Worm (Caenorhabditis elegans) whole organism, young adult: ENCODE measurements around the gene F27E5.8.

Experiments used
- B0035.1 ChIP-seq: sonication (generic microtip); optimal IDR thresholded peaks from 2 replicates; lab custom pipeline; 2016; ENCODE audit warnings: missing genetic modification characterization, mild to moderate bottlenecking, missing compliant biosample characterization, missing genotype, missing genetic modification reagents
- C17E4.6 ChIP-seq: fragments of 200-800 bp; sonication (Bioruptor generic); IDR thresholded peaks from 2 replicates; pipeline ENCODE4 v1.3.6; 2022; ENCODE audit warnings: missing genetic modification reagents, missing genetic modification characterization, missing compliant biosample characterization
- F23B12.7 ChIP-seq: sonication (generic microtip); optimal IDR thresholded peaks from 2 replicates; lab custom pipeline; 2017; ENCODE audit warnings: missing genetic modification characterization, mild to moderate bottlenecking, missing compliant biosample characterization, antibody characterized with exemption, moderate library complexity; ENCODE audit not compliant: insufficient read depth
- F57A8.1 ChIP-seq: fragments of 200-800 bp; sonication (Bioruptor generic); optimal IDR thresholded peaks from 2 replicates; lab custom pipeline; 2018; ENCODE audit warnings: mild to moderate bottlenecking, missing genetic modification characterization, moderate library complexity, missing compliant biosample characterization
- T07F8.4 ChIP-seq: sonication (generic microtip); optimal IDR thresholded peaks from 2 replicates; lab custom pipeline; 2016; ENCODE audit warnings: mild to moderate bottlenecking, missing genetic modification characterization, moderate library complexity, missing compliant biosample characterization
- T26A5.8 ChIP-seq: sonication (generic microtip); optimal IDR thresholded peaks from 2 replicates; lab custom pipeline; 2016; ENCODE audit warnings: missing genetic modification characterization, missing compliant biosample characterization
- Y53G8AR.9 ChIP-seq: fragments of 200-800 bp; sonication (Bioruptor generic); conservative IDR thresholded peaks from 2 replicates; pipeline ENCODE4 v1.3.6; 2022; ENCODE audit warnings: missing genetic modification reagents, missing genetic modification characterization, missing compliant biosample characterization
- Y95B8A.8 ChIP-seq: fragments of 200-800 bp; sonication (Bioruptor generic); IDR thresholded peaks from 2 replicates; pipeline ENCODE4 v1.3.6; 2022; ENCODE audit warnings: missing genetic modification reagents, missing genetic modification characterization, missing compliant biosample characterization
- akir-1 ChIP-seq: fragments of 200-800 bp; sonication (Bioruptor generic); optimal IDR thresholded peaks from 2 replicates; lab custom pipeline; 2018; ENCODE audit warnings: mild to moderate bottlenecking, missing genetic modification characterization, moderate library complexity, missing compliant biosample characterization
- atf-7 ChIP-seq: sonication (generic microtip); optimal IDR thresholded peaks from 2 replicates; lab custom pipeline; 2017; ENCODE audit warnings: mild to moderate bottlenecking, missing genetic modification characterization, missing compliant biosample characterization
- athp-1 ChIP-seq: sonication (generic microtip); optimal IDR thresholded peaks from 2 replicates; lab custom pipeline; 2017; ENCODE audit warnings: mild to moderate bottlenecking, missing genetic modification characterization, missing compliant biosample characterization
- attf-5 ChIP-seq: fragments of 200-800 bp; sonication (Bioruptor generic); optimal IDR thresholded peaks from 2 replicates; lab custom pipeline; 2018; ENCODE audit warnings: mild to moderate bottlenecking, missing genetic modification characterization, missing compliant biosample characterization
- cebp-1 ChIP-seq, 2 experiments: fragments of 200-800 bp in 1 of 2; sonication (Bioruptor generic) in 1 of 2; sonication (generic microtip) in 1 of 2; IDR thresholded peaks in 1 of 2; optimal IDR thresholded peaks in 1 of 2; 2 replicates each; pipeline versions ENCODE4 v1.3.6 to Lab custom; 2017 to 2022; ENCODE audit warnings: missing compliant biosample characterization in 2 of 2, missing genetic modification characterization in 2 of 2, mild to moderate bottlenecking in 1 of 2, missing genetic modification reagents in 1 of 2, moderate library complexity in 1 of 2
- ceh-100 ChIP-seq: fragments of 200-800 bp; sonication (Bioruptor generic); IDR thresholded peaks from 2 replicates; pipeline ENCODE4 v1.3.6; 2022; ENCODE audit warnings: missing genetic modification reagents, missing genetic modification characterization, missing compliant biosample characterization
- ceh-27 ChIP-seq: fragments of 200-800 bp; sonication (Bioruptor generic); optimal IDR thresholded peaks from 2 replicates; lab custom pipeline; 2018; ENCODE audit warnings: mild to moderate bottlenecking, missing genetic modification characterization, moderate library complexity, missing compliant biosample characterization
- ceh-91 ChIP-seq: fragments of 200-800 bp; sonication (Bioruptor generic); IDR thresholded peaks from 2 replicates; pipeline ENCODE4 v1.3.6; 2022; ENCODE audit warnings: missing genetic modification reagents, missing genetic modification characterization, missing compliant biosample characterization
- dpff-1 ChIP-seq: sonication (generic microtip); optimal IDR thresholded peaks from 2 replicates; lab custom pipeline; 2017; ENCODE audit warnings: mild to moderate bottlenecking, missing genetic modification characterization, missing compliant biosample characterization
- egrh-3 ChIP-seq: fragments of 200-800 bp; sonication (Bioruptor generic); IDR thresholded peaks from 2 replicates; pipeline ENCODE4 v1.3.6; 2022; ENCODE audit warnings: missing genetic modification reagents, missing genetic modification characterization, missing compliant biosample characterization
- ekl-4 ChIP-seq: fragments of 200-800 bp; sonication (Bioruptor generic); IDR thresholded peaks from 2 replicates; pipeline ENCODE4 v1.3.6; 2022; ENCODE audit warnings: missing genetic modification reagents, missing genetic modification characterization, missing compliant biosample characterization
- hlh-12 ChIP-seq: sonication (generic microtip); optimal IDR thresholded peaks from 2 replicates; lab custom pipeline; 2016; ENCODE audit warnings: missing genetic modification characterization, missing compliant biosample characterization
- hmg-1.2 ChIP-seq: fragments of 200-800 bp; sonication (Bioruptor generic); IDR thresholded peaks from 2 replicates; pipeline ENCODE4 v1.3.6; 2022; ENCODE audit warnings: missing genetic modification reagents, missing genetic modification characterization, missing compliant biosample characterization
- hrde-1 ChIP-seq: sonication (generic microtip); optimal IDR thresholded peaks from 2 replicates; lab custom pipeline; 2016; ENCODE audit warnings: missing genetic modification characterization, mild to moderate bottlenecking, missing compliant biosample characterization, moderate library complexity, missing genotype, missing genetic modification reagents, borderline replicate concordance
- lag-1 ChIP-seq: fragments of 200-800 bp; sonication (Bioruptor generic); IDR thresholded peaks from 2 replicates; pipeline ENCODE4 v1.3.6; 2022; ENCODE audit warnings: missing genetic modification reagents, missing genetic modification characterization, missing compliant biosample characterization
- lin-54 ChIP-seq: fragments of 200-800 bp; sonication (Bioruptor generic); optimal IDR thresholded peaks from 2 replicates; lab custom pipeline; 2018; ENCODE audit warnings: mild to moderate bottlenecking, missing genetic modification characterization, missing compliant biosample characterization
- madf-6 ChIP-seq: fragments of 200-800 bp; sonication (Bioruptor generic); IDR thresholded peaks from 2 replicates; pipeline ENCODE4 v1.3.6; 2022; ENCODE audit warnings: missing genetic modification reagents, missing genetic modification characterization, missing compliant biosample characterization
- madf-8 ChIP-seq: fragments of 200-800 bp; sonication (Bioruptor generic); conservative IDR thresholded peaks from 2 replicates; pipeline ENCODE4 v1.3.6; 2022; ENCODE audit warnings: missing genetic modification reagents, missing genetic modification characterization, missing compliant biosample characterization
- mxl-1 ChIP-seq: sonication (generic microtip); optimal IDR thresholded peaks from 2 replicates; lab custom pipeline; 2016; ENCODE audit warnings: missing genetic modification characterization, missing compliant biosample characterization
- nfyb-1 ChIP-seq: fragments of 200-800 bp; sonication (Bioruptor generic); IDR thresholded peaks from 2 replicates; pipeline ENCODE4 v1.3.6; 2022; ENCODE audit warnings: missing genetic modification reagents, missing genetic modification characterization, missing compliant biosample characterization
- nhr-179 ChIP-seq: sonication (generic microtip); optimal IDR thresholded peaks from 2 replicates; lab custom pipeline; 2016; ENCODE audit warnings: mild to moderate bottlenecking, missing genetic modification characterization, missing compliant biosample characterization
- nhr-90 ChIP-seq: sonication (generic microtip); optimal IDR thresholded peaks from 2 replicates; lab custom pipeline; 2016; ENCODE audit warnings: missing genotype, mild to moderate bottlenecking, missing genetic modification characterization, missing compliant biosample characterization
- pha-4 ChIP-seq: fragments of 150-350 bp; sonication (generic microtip); optimal IDR thresholded peaks from 2 replicates; lab custom pipeline; 2014; ENCODE audit warnings: missing biosample characterization, missing genetic modification reagents, missing genetic modification characterization
- rcor-1 ChIP-seq: fragments of 200-800 bp; sonication (Bioruptor generic); IDR thresholded peaks from 2 replicates; pipeline ENCODE4 v1.3.6; 2022; ENCODE audit warnings: missing genetic modification reagents, missing genetic modification characterization, missing compliant biosample characterization
- rpc-1 ChIP-seq, 2 experiments: fragments of 150-350 bp in 1 of 2; sonication (generic microtip) in 1 of 2; optimal IDR thresholded peaks; 2 replicates each; lab custom pipeline; 2014 to 2018; ENCODE audit warnings: missing biosample characterization in 1 of 2, missing genetic modification characterization in 1 of 2, missing genetic modification reagents in 1 of 2, missing genotype in 1 of 2
- sea-2 ChIP-seq: fragments of 200-800 bp; sonication (Bioruptor generic); IDR thresholded peaks from 2 replicates; pipeline ENCODE4 v1.3.6; 2022; ENCODE audit warnings: missing genetic modification characterization, missing compliant biosample characterization
- snpc-1.3 ChIP-seq: sonication (generic microtip); optimal IDR thresholded peaks from 2 replicates; lab custom pipeline; 2017; ENCODE audit warnings: missing genetic modification characterization, mild to moderate bottlenecking, missing compliant biosample characterization, antibody characterized with exemption, moderate library complexity, missing genotype, missing genetic modification reagents; ENCODE audit not compliant: insufficient read depth
- sptf-2 ChIP-seq: fragments of 200-800 bp; sonication (Bioruptor generic); optimal IDR thresholded peaks from 2 replicates; lab custom pipeline; 2018; ENCODE audit warnings: mild to moderate bottlenecking, missing genetic modification characterization, missing compliant biosample characterization
- unc-62 ChIP-seq: fragments of 150-350 bp; optimal IDR thresholded peaks from 2 replicates; lab custom pipeline; 2014; ENCODE audit warnings: missing biosample characterization, missing genetic modification reagents, missing genetic modification characterization
- xnd-1 ChIP-seq: sonication (generic microtip); optimal IDR thresholded peaks from 2 replicates; lab custom pipeline; 2016; ENCODE audit warnings: missing genotype, missing genetic modification reagents, missing genetic modification characterization, missing compliant biosample characterization
- zfh-2 ChIP-seq: fragments of 200-800 bp; sonication (Bioruptor generic); conservative IDR thresholded peaks from 2 replicates; pipeline ENCODE4 v1.3.6; 2022; ENCODE audit warnings: missing genetic modification reagents, missing genetic modification characterization, missing compliant biosample characterization
- ztf-22 ChIP-seq: fragments of 200-800 bp; sonication (Bioruptor generic); optimal IDR thresholded peaks from 2 replicates; lab custom pipeline; 2018; ENCODE audit warnings: mild to moderate bottlenecking, missing genetic modification characterization, moderate library complexity, missing compliant biosample characterization
- ztf-26 ChIP-seq: sonication (generic microtip); optimal IDR thresholded peaks from 2 replicates; lab custom pipeline; 2017; ENCODE audit warnings: missing genetic modification characterization, missing compliant biosample characterization
- ztf-28 ChIP-seq: fragments of 200-800 bp; sonication (Bioruptor generic); IDR thresholded peaks from 2 replicates; pipeline ENCODE4 v1.3.6; 2022; ENCODE audit warnings: missing genetic modification reagents, missing genetic modification characterization, missing compliant biosample characterization

F27E5.8 gene

ce11 chrII:10131760-10132159 lies 4.5 kb upstream of the F27E5.8 start, which contains the start of gene F27E5.5:
F27E5.5 (minus strand) TSS chrII:10131860.
- TF ChIP-seq lag-1 (no peak), unc-62 (GFP tag; lab: Kevin White, UChicago) (no peak), T07F8.4 (tag; lab: Kevin White, UChicago) (no peak), lin-54 (GFP tag; lab: Kevin White, UChicago) (no peak), C17E4.6 (GFP tag; lab: Robert Waterston, UW) (no peak), attf-5 (no peak), F57A8.1 (GFP tag; lab: Kevin White, UChicago) (no peak)
- TF ChIP-seq, all 124 proteins: peak for 0

DNA sequence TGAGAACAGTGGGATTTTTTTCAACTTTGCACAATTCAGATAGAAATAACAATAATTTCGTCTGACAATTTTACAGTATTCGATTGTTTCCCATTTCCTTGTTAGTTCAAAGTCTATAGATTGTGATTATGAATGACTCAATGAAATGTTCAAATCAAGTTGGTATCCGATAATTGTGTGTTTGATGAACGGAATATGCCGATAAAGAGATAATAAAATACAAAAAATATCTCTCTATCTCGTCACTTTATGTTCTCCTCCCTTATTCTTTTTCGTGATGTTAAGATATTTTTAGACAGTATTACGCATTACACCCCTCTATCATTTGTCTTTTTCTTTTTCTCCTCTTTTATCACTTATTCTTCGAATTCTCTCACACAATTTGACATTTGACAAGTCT lies 4.8 kb downstream of the F27E5.8 start, which contains the start of gene F27E5.7:
Gene F27E5.7, plus strand, starts transcription at position 301 of the 400 bp plus-strand sequence.
- TF ChIP-seq hrde-1 (tag; lab: Kevin White, UChicago) (no peak), hmg-1.2 (GFP tag; lab: Robert Waterston, UW) (no peak), ekl-4 (GFP tag; lab: Robert Waterston, UW) (no peak), madf-8 (no peak), ztf-28 (GFP tag; lab: Robert Waterston, UW) (no peak), rcor-1 (no peak), Y95B8A.8 (GFP tag; lab: Robert Waterston, UW) (no peak), ceh-100 (GFP tag; lab: Robert Waterston, UW) (no peak), B0035.1 (tag; lab: Kevin White, UChicago) (no peak), xnd-1 (tag; lab: Kevin White, UChicago) (no peak), Y53G8AR.9 (GFP tag; lab: Robert Waterston, UW) (no peak), mxl-1 (tag; lab: Kevin White, UChicago) (no peak), zfh-2 (GFP tag; lab: Robert Waterston, UW) (no peak), sea-2 (no peak), ceh-91 (no peak), atf-7 (tag; lab: Kevin White, UChicago) (no peak), nhr-179 (tag; lab: Kevin White, UChicago) (no peak)

ce11 chrII:10121725-10122124 lies 5.6 kb downstream of the F27E5.8 start, which contains the start of gene lov-1:
lov-1 (minus strand) TSS chrII:10121825.
- TF ChIP-seq ceh-27: no peak
- no peak for TF ChIP-seq attf-5
- TF ChIP-seq ztf-26 (tag; lab: Kevin White, UChicago): no peak
- no peak for TF ChIP-seq ceh-100 (GFP tag; lab: Robert Waterston, UW)
- no peak for TF ChIP-seq T26A5.8 (tag; lab: Kevin White, UChicago)
- TF ChIP-seq ztf-22: no peak

ce11 chrII:10116690-10117089 lies 10.6 kb downstream of the F27E5.8 start:
- peak; percentile 53; the same call in 1 of the 2 replicates for TF ChIP-seq zfh-2 (GFP tag; lab: Robert Waterston, UW)
- no peak for TF ChIP-seq athp-1
- no peak for TF ChIP-seq sptf-2 (GFP tag; lab: Kevin White, UChicago)

ce11 chrII:10108377-10108776 lies 18.9 kb downstream of the F27E5.8 start, which contains the start of the genes ZK945.7 and ZK945.8:
ZK945.7 (minus strand) TSS chrII:10108477.
ZK945.8 (plus strand) TSS chrII:10108651.
- TF ChIP-seq T07F8.4 (tag; lab: Kevin White, UChicago): no peak
- no peak for TF ChIP-seq mxl-1 (tag; lab: Kevin White, UChicago)
- no peak for TF ChIP-seq dpff-1 (tag; lab: Kevin White, UChicago)
- TF ChIP-seq Y95B8A.8 (GFP tag; lab: Robert Waterston, UW): no peak
- no peak for TF ChIP-seq F23B12.7 (tag; lab: Kevin White, UChicago)
- no peak for TF ChIP-seq hlh-12 (tag; lab: Kevin White, UChicago)
- TF ChIP-seq pha-4 (tag; lab: Kevin White, UChicago): no peak
- no peak for TF ChIP-seq nhr-90
- TF ChIP-seq cebp-1 (GFP tag; IDR thresholded peaks at IDR 0.05; lab: Robert Waterston, UW): no peak
- TF ChIP-seq cebp-1 (tag; optimal IDR thresholded peaks at IDR 0.05; lab: Kevin White, UChicago): no peak
- no peak for TF ChIP-seq rpc-1 (optimal IDR thresholded peaks at IDR 0.05; lab: Kevin White, UChicago)
- no peak for TF ChIP-seq rpc-1 (tag; optimal IDR thresholded peaks at IDR 0.05; lab: Kevin White, UChicago)
- TF ChIP-seq akir-1 (GFP tag; lab: Kevin White, UChicago): no peak
- TF ChIP-seq nfyb-1 (GFP tag; lab: Robert Waterston, UW): no peak
- TF ChIP-seq madf-6 (GFP tag; lab: Robert Waterston, UW): no peak
- TF ChIP-seq egrh-3 (GFP tag; lab: Robert Waterston, UW): no peak
- TF ChIP-seq snpc-1.3 (tag; lab: Kevin White, UChicago): no peak
